Worm (Caenorhabditis elegans) whole organism, mixed stage, embryonic: ENCODE data around the gene C47E8.9.
A peak's percentile ranks its signal among the peaks of the same experiment; 100 is the strongest.

Source experiments
- M03D4.4 ChIP-seq: sonication (generic microtip); optimal IDR thresholded peaks from 2 replicates; lab custom pipeline; 2017; ENCODE audit warnings: mild to moderate bottlenecking, missing genetic modification characterization, missing compliant biosample characterization
- bed-3 ChIP-seq: fragments of 200-800 bp; sonication (Bioruptor generic); optimal IDR thresholded peaks from 3 replicates; lab custom pipeline; 2018; ENCODE audit warnings: mild to moderate bottlenecking, missing genetic modification characterization, moderate library complexity, missing compliant biosample characterization
- ceh-39 ChIP-seq: fragments of 150-350 bp; optimal IDR thresholded peaks from 2 replicates; lab custom pipeline; 2014; ENCODE audit warnings: missing biosample characterization, missing genetic modification characterization
- ceh-43 ChIP-seq: fragments of 200-800 bp; sonication (Bioruptor generic); optimal IDR thresholded peaks from 2 replicates; lab custom pipeline; 2018; ENCODE audit warnings: mild to moderate bottlenecking, missing genetic modification characterization, moderate library complexity, missing compliant biosample characterization
- ceh-83 ChIP-seq: fragments of 200-800 bp; sonication (Bioruptor generic); optimal IDR thresholded peaks from 2 replicates; lab custom pipeline; 2018; ENCODE audit warnings: mild to moderate bottlenecking, missing genetic modification characterization, missing compliant biosample characterization
- ces-1 ChIP-seq: fragments of 150-350 bp; optimal IDR thresholded peaks from 2 replicates; lab custom pipeline; 2014; ENCODE audit warnings: missing biosample characterization, missing genetic modification reagents, missing genetic modification characterization
- cnd-1 ChIP-seq: fragments of 200-800 bp; sonication (Bioruptor generic); optimal IDR thresholded peaks from 2 replicates; lab custom pipeline; 2018; ENCODE audit warnings: mild to moderate bottlenecking, missing genetic modification characterization, missing compliant biosample characterization
- drap-1 ChIP-seq: fragments of 200-800 bp; sonication (Bioruptor generic); optimal IDR thresholded peaks from 3 replicates; lab custom pipeline; 2018; ENCODE audit warnings: mild to moderate bottlenecking, missing genetic modification characterization, missing compliant biosample characterization
- elt-1 ChIP-seq: sonication (generic microtip); optimal IDR thresholded peaks from 2 replicates; lab custom pipeline; 2017; ENCODE audit warnings: missing genetic modification characterization, mild to moderate bottlenecking, missing compliant biosample characterization, antibody characterized with exemption, moderate library complexity, borderline replicate concordance; ENCODE audit not compliant: insufficient read depth
- elt-3 ChIP-seq: fragments of 150-350 bp; optimal IDR thresholded peaks from 2 replicates; lab custom pipeline; 2014; ENCODE audit warnings: missing biosample characterization, missing genetic modification characterization
- ham-2 ChIP-seq: fragments of 200-800 bp; sonication (Bioruptor generic); optimal IDR thresholded peaks from 2 replicates; lab custom pipeline; 2018; ENCODE audit warnings: mild to moderate bottlenecking, missing genetic modification characterization, missing compliant biosample characterization
- hlh-1 ChIP-seq: fragments of 150-350 bp; optimal IDR thresholded peaks from 2 replicates; lab custom pipeline; 2014; ENCODE audit warnings: missing biosample characterization, missing genetic modification reagents, missing genetic modification characterization
- lin-13 ChIP-seq: fragments of 150-350 bp; optimal IDR thresholded peaks from 2 replicates; lab custom pipeline; 2014; ENCODE audit warnings: missing biosample characterization, missing genetic modification characterization
- lin-32 ChIP-seq: fragments of 200-800 bp; sonication (Bioruptor generic); optimal IDR thresholded peaks from 2 replicates; lab custom pipeline; 2018; ENCODE audit warnings: mild to moderate bottlenecking, missing genetic modification characterization, missing compliant biosample characterization
- lsy-2 ChIP-seq: fragments of 150-350 bp; optimal IDR thresholded peaks from 2 replicates; lab custom pipeline; 2014; ENCODE audit warnings: missing biosample characterization, missing genetic modification characterization
- mab-5 ChIP-seq: fragments of 150-350 bp; optimal IDR thresholded peaks from 2 replicates; lab custom pipeline; 2014; ENCODE audit warnings: missing biosample characterization, missing genetic modification characterization
- mep-1 ChIP-seq: fragments of 150-350 bp; optimal IDR thresholded peaks from 2 replicates; lab custom pipeline; 2017; ENCODE audit warnings: missing biosample characterization, missing genetic modification reagents, missing genetic modification characterization, inconsistent platforms
- mls-2 ChIP-seq: sonication (generic microtip); optimal IDR thresholded peaks from 2 replicates; lab custom pipeline; 2016; ENCODE audit warnings: mild to moderate bottlenecking, missing genetic modification characterization, moderate library complexity, missing compliant biosample characterization
- nhr-12 ChIP-seq: fragments of 150-350 bp; optimal IDR thresholded peaks from 2 replicates; lab custom pipeline; 2014; ENCODE audit warnings: missing biosample characterization, missing genetic modification characterization
- nhr-2 ChIP-seq: fragments of 150-350 bp; optimal IDR thresholded peaks from 2 replicates; lab custom pipeline; 2014; ENCODE audit warnings: missing biosample characterization, missing genetic modification characterization
- nhr-237 ChIP-seq: fragments of 150-350 bp; optimal IDR thresholded peaks from 2 replicates; lab custom pipeline; 2014; ENCODE audit warnings: missing biosample characterization, missing genetic modification characterization
- nhr-28 ChIP-seq: fragments of 150-350 bp; optimal IDR thresholded peaks from 2 replicates; lab custom pipeline; 2014; ENCODE audit warnings: missing biosample characterization, missing genetic modification characterization
- nhr-76 ChIP-seq: sonication (generic microtip); optimal IDR thresholded peaks from 2 replicates; lab custom pipeline; 2017; ENCODE audit warnings: missing biosample characterization, missing genetic modification characterization
- pha-4 ChIP-seq: fragments of 150-350 bp; optimal IDR thresholded peaks from 2 replicates; lab custom pipeline; 2018; ENCODE audit warnings: missing biosample characterization, missing genetic modification reagents, missing genetic modification characterization
- sem-2 ChIP-seq: fragments of 200-800 bp; sonication (Bioruptor generic); optimal IDR thresholded peaks from 2 replicates; lab custom pipeline; 2018; ENCODE audit warnings: mild to moderate bottlenecking, missing genetic modification characterization, missing compliant biosample characterization
- sptf-1 ChIP-seq: sonication (generic microtip); optimal IDR thresholded peaks from 2 replicates; lab custom pipeline; 2017; ENCODE audit warnings: mild to moderate bottlenecking, missing genetic modification characterization, moderate library complexity, missing compliant biosample characterization
- tbx-8 ChIP-seq: fragments of 200-800 bp; sonication (Bioruptor generic); optimal IDR thresholded peaks from 2 replicates; lab custom pipeline; 2018; ENCODE audit warnings: mild to moderate bottlenecking, missing genetic modification characterization, moderate library complexity, missing compliant biosample characterization
- unc-120 ChIP-seq: sonication (generic microtip); optimal IDR thresholded peaks from 2 replicates; lab custom pipeline; 2017; ENCODE audit warnings: missing genetic modification characterization, missing compliant biosample characterization; ENCODE audit not compliant: poor library complexity, severe bottlenecking
- unc-39 ChIP-seq: fragments of 150-350 bp; optimal IDR thresholded peaks from 2 replicates; lab custom pipeline; 2014; ENCODE audit warnings: missing biosample characterization, missing genetic modification characterization
- unc-62 ChIP-seq: fragments of 150-350 bp; optimal IDR thresholded peaks from 2 replicates; lab custom pipeline; 2014; ENCODE audit warnings: missing biosample characterization, missing genetic modification reagents, missing genetic modification characterization
- zip-8 ChIP-seq: fragments of 150-350 bp; optimal IDR thresholded peaks from 2 replicates; lab custom pipeline; 2014; ENCODE audit warnings: missing biosample characterization, missing genetic modification characterization
- ztf-11 ChIP-seq: fragments of 150-350 bp; optimal IDR thresholded peaks from 2 replicates; lab custom pipeline; 2014; ENCODE audit warnings: missing biosample characterization, missing genetic modification characterization

C47E8.9 gene

ce11 chrV:14688097-14688912 lies 25.2 kb downstream of the C47E8.9 start, which contains the start of gene C47E8.11:
Gene C47E8.11, plus strand, starts transcription at chrV:14688616.
- TF ChIP-seq nhr-28, result no peak
- TF ChIP-seq hlh-1 (tag; lab: Kevin White, UChicago), result no peak
- TF ChIP-seq nhr-76 (tag; lab: Kevin White, UChicago), result no peak
- TF ChIP-seq lin-13 (tag; lab: Kevin White, UChicago), result no peak
- no peak for TF ChIP-seq mab-5 (tag; lab: Kevin White, UChicago)
- no peak for TF ChIP-seq sem-2 (GFP tag; lab: Kevin White, UChicago)
- no peak for TF ChIP-seq M03D4.4 (tag; lab: Kevin White, UChicago)

DNA sequence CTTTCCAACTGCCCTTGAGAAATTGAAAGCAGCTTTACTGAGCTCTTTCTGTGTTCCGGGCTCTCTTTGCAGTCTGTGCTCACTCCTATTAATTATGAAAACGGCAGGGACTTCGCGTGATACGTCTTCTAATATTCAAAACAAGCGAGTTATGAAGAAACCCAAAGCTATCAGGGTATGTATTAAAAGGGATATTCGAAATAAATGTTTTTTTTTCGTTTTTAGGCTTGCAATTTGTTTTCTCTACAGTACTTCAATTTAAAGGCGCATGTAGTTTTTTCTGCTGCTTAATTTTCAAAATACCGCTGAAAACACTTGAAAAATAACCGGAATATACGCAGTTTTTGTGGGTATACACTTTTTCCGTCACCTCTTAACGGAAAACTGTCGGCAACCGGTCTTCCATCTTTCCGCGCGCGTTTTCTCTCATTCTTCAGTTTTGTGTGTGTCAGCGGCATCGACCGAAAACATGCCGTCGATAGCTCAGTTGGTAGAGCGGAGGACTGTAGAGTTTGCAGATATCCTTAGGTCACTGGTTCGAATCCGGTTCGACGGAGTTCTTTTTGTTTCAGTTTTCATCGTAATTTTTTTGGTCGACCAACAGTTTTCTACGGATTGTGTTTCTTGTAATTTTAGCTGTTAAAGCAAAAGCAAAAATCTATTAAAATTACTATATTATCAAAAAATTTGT lies 26.1 kb downstream of the C47E8.9 start, which contains the start of gene gasr-8:
TSS of gene gasr-8 (plus strand) at position 51 of the 691 bp plus-strand sequence.
- TF ChIP-seq sem-2 (GFP tag; lab: Kevin White, UChicago), result peak; percentile 51
- peak; percentile 44 for TF ChIP-seq bed-3 (GFP tag; lab: Kevin White, UChicago)
- TF ChIP-seq nhr-12 (tag; lab: Kevin White, UChicago), result no peak
- peak; percentile 6 for TF ChIP-seq mep-1
- TF ChIP-seq drap-1 (GFP tag; lab: Kevin White, UChicago), result peak; percentile 88
- peak; percentile 7 for TF ChIP-seq lsy-2 (tag; lab: Kevin White, UChicago)
- TF ChIP-seq cnd-1, result peak; percentile 75
- no peak for TF ChIP-seq zip-8 (tag; lab: Kevin White, UChicago)
- no peak for TF ChIP-seq elt-3 (tag; lab: Kevin White, UChicago)
- TF ChIP-seq sptf-1 (tag; lab: Kevin White, UChicago), result peak; percentile 6
- peak; percentile 54 for TF ChIP-seq tbx-8
- no peak for TF ChIP-seq unc-39 (tag; lab: Kevin White, UChicago)
- TF ChIP-seq M03D4.4 (tag; lab: Kevin White, UChicago), result peak; percentile 54
- TF ChIP-seq elt-1 (tag; lab: Kevin White, UChicago), result peak; percentile 8
- TF ChIP-seq ceh-83, result peak; percentile 85
- no peak for TF ChIP-seq lin-32 (GFP tag; lab: Kevin White, UChicago)

DNA sequence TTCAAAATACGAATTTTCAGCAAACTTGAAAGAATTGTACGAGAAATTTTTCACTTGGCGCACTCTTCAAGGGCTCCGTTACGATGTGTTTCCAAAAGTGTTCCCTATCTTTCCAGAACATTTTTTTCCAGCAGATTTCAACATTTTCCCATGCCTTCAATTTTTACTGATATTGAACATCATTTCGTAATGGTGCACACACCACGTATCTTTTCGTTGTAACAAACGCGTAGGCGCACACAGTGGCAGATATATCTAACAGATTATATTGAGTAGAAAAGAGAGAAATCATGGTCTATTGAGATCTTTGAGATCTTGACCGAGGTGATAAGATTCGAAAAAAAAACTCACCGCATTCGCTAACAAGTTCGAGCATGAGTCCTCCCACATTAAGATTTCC lies 32.6 kb downstream of the C47E8.9 start:
- TF ChIP-seq hlh-1 (tag; lab: Kevin White, UChicago) (peak; percentile 50), nhr-12 (tag; lab: Kevin White, UChicago) (no peak), unc-62 (GFP tag; lab: Kevin White, UChicago) (peak; percentile 32), unc-120 (tag; lab: Kevin White, UChicago) (peak; percentile 35)

ce11 chrV:14696604-14697307 lies 33.6 kb downstream of the C47E8.9 start, which contains the start of gene unc-112:
Gene unc-112, minus strand, starts transcription at chrV:14696654.
- no peak for TF ChIP-seq lin-32 (GFP tag; lab: Kevin White, UChicago)
- peak; percentile 86 for TF ChIP-seq ham-2 (GFP tag; lab: Kevin White, UChicago)
- TF ChIP-seq mep-1, result peak; percentile 66
- TF ChIP-seq nhr-237 (tag; lab: Kevin White, UChicago), result peak; percentile 31
- TF ChIP-seq ceh-39, result peak; percentile 6
- no peak for TF ChIP-seq ceh-43
- peak; percentile 42 for TF ChIP-seq M03D4.4 (tag; lab: Kevin White, UChicago)
- peak; percentile 91 for TF ChIP-seq drap-1 (GFP tag; lab: Kevin White, UChicago)
- TF ChIP-seq nhr-12 (tag; lab: Kevin White, UChicago), result no peak
- peak; percentile 78 for TF ChIP-seq ztf-11 (tag; lab: Kevin White, UChicago)
- TF ChIP-seq sptf-1 (tag; lab: Kevin White, UChicago), result peak; percentile 77
- TF ChIP-seq unc-62 (GFP tag; lab: Kevin White, UChicago), result peak; percentile 97
- peak; percentile 98 for TF ChIP-seq hlh-1 (tag; lab: Kevin White, UChicago)
- peak; percentile 80 for TF ChIP-seq pha-4
- peak; percentile 15 for TF ChIP-seq lin-13 (tag; lab: Kevin White, UChicago)
- peak; percentile 89 for TF ChIP-seq mls-2 (tag; lab: Kevin White, UChicago)
- peak; percentile 90 for TF ChIP-seq ces-1 (GFP tag; lab: Kevin White, UChicago)
- TF ChIP-seq bed-3 (GFP tag; lab: Kevin White, UChicago), result no peak
- TF ChIP-seq elt-1 (tag; lab: Kevin White, UChicago), result no peak
- peak; percentile 99 for TF ChIP-seq unc-120 (tag; lab: Kevin White, UChicago)
- TF ChIP-seq nhr-2 (tag; lab: Kevin White, UChicago), result peak; percentile 72
- peak; percentile 35 for TF ChIP-seq lsy-2 (tag; lab: Kevin White, UChicago)
- peak; percentile 76 for TF ChIP-seq cnd-1
- peak; percentile 14 for TF ChIP-seq elt-3 (tag; lab: Kevin White, UChicago)
- no peak for TF ChIP-seq nhr-76 (tag; lab: Kevin White, UChicago)
